Worm (Caenorhabditis elegans): ENCODE data around the gene fip-1.

The fip-1 gene

DNA sequence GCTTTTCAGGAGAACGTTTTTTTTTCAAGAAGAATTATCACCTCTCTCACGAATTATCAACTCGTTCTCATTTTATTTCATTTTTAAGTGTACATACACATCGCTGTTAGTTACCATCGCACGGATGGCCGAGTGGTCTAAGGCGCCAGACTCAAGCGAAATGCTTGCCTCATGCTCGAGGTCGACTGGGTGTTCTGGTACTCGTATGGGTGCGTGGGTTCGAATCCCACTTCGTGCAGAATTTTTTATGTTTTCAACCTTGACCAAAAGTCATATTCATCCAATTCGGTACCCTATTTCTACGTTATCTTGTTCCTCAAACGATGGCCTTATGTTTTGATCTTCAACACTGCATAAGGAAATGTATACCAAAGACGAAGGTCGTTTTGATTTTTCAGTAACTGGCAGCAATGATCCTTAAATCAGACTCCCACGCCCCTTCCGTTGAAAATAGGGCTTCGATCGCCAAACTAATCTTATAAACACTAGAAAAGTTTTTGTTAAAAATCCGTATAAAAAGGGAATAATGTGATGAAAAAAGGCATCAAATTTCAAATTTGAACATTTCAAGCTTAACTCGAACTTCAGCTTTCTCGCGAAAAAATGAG is at the start of gene fip-1 (continued):
- TF ChIP-seq mdl-1 (tag; optimal IDR thresholded peaks at IDR 0.05) (no peak), Y48G9A.11 (GFP tag; IDR thresholded peaks at IDR 0.05) (no peak; the same call in none of the 2 replicates), D1046.2 (GFP tag; IDR thresholded peaks at IDR 0.05) (0 out of 2 replicates have a peak, but pooled peaks have one; percentile 70), ceh-32 (tag; optimal IDR thresholded peaks at IDR 0.05; ENCODE audit: poor library complexity) (no peak)

DNA sequence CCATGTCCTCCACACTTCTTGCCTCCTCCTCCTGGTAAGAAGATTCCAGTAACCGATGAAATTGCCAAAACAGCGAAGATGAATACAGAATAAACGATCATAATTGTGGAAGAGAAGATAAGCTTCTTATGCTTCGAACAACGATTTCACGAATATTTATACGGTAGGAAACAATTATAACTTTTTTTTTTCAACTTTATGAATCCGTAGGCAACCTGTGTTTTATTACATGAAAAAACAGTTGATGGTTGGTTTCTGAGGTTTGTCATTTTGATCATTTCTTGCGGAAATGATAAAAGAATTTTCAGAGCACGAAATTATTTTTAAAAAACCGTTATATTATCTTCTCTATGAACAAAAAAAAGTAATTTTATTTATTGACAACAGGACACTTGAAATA is 48.7 kb upstream of the fip-1 start, which contains the start of gene fipr-16:
TSS of gene fipr-16 (minus strand) at position 101 of the 400 bp plus-strand sequence.
- no peak for TF ChIP-seq zag-1 (tag; optimal IDR thresholded peaks at IDR 0.05)
- TF ChIP-seq mdt-29 (GFP tag; IDR thresholded peaks at IDR 0.05) = no peak
- no peak for TF ChIP-seq snpc-1.2 (GFP tag; IDR thresholded peaks at IDR 0.05)

DNA sequence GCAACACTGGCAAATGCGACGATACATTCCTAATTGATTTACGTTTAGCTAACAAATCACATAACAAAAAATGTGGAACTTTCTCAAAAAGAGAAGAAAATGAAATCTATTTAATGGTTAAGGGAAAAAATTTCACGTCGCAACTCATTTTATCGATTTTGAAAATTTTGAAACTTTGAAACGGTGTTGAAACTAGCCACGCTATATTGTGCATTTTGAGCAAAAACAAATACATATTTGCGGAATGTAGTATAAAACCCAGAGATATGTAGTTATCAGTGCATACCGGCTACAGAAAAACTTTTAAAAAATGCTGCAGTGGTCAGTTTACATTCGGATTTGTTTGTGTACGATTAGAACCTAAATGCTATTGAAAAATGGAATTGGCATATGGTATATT is 45.9 kb upstream of the fip-1 start, which contains the start of gene C06E1.7:
TSS of gene C06E1.7 (minus strand) at position 101 of the 400 bp plus-strand sequence.
- TF ChIP-seq daf-8 (GFP tag; IDR thresholded peaks at IDR 0.05) = no peak

DNA sequence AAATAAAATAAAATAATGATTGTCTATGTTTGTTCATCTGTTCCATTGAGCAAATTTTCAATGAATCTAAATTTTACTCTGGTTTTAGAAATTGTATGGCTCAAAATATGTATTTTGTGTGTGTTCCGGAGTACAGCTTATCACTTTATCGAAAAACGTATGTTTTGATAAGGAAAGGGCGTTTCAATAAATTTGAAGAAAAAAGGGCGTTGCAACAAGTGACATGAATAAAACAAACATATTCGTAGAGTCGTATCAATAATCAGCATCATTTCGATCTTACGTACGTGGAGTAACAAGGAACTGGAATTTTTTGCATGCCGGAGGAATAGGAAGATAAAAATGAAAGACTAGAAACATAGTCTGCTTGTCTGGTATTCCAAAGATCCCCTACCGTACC is 45.5 kb upstream of the fip-1 start:
- TF ChIP-seq fkh-10 (GFP tag; optimal IDR thresholded peaks at IDR 0.05) (no peak), zfp-3 (GFP tag; conservative IDR thresholded peaks at IDR 0.05) (no peak), ceh-20 (GFP tag; IDR thresholded peaks at IDR 0.05) (no peak), ama-1 (optimal IDR thresholded peaks at IDR 0.05) (no peak), zag-1 (tag; optimal IDR thresholded peaks at IDR 0.05) (no peak), daf-16 (GFP tag; optimal IDR thresholded peaks at IDR 0.05) (no peak), daf-16 (tag; optimal IDR thresholded peaks at IDR 0.05) (peak; percentile 35), pqm-1 (tag; optimal IDR thresholded peaks at IDR 0.05) (peak; percentile 96), tra-1 (GFP tag; IDR thresholded peaks at IDR 0.05) (no peak), lin-39 (tag; optimal IDR thresholded peaks at IDR 0.05) (no peak), dmd-6 (GFP tag; IDR thresholded peaks at IDR 0.05) (peak; percentile 59; the same call in 1 of the 2 replicates), ZK546.5 (tag; optimal IDR thresholded peaks at IDR 0.05) (no peak), ces-1 (GFP tag; optimal IDR thresholded peaks at IDR 0.05) (no peak), ZK337.2 (GFP tag; IDR thresholded peaks at IDR 0.05) (no peak), mes-2 (tag; optimal IDR thresholded peaks at IDR 0.05; ENCODE audit: poor library complexity, severe bottlenecking) (no peak), ztf-11 (tag; optimal IDR thresholded peaks at IDR 0.05) (no peak), hlh-11 (tag; optimal IDR thresholded peaks at IDR 0.05) (peak; percentile 52), aha-1 (tag) (peak; percentile 89), nhr-76 (tag; optimal IDR thresholded peaks at IDR 0.05) (no peak), nhr-28 (tag; optimal IDR thresholded peaks at IDR 0.05) (peak; percentile 90), dpl-1 (GFP tag; optimal IDR thresholded peaks at IDR 0.05) (no peak)

DNA sequence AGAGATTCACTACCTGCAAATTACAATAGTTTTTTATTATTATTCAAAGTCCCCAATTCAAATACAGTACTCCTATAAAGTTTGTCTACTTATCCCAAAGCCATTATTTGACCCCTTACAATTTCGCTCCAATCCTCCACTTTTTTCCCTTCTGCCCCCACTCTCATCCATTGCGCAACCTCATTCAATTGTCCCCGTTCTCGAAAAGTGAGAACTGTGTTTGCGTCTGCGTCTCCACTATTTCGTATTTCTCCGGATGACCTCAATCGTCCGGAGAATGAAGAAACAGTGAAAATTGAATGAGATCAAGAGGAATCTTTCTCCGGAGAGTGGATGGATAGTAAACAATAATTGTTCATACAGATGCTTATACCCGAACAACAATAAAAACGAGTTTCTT is 42.9 kb upstream of the fip-1 start:
- TF ChIP-seq php-3 (GFP tag; IDR thresholded peaks at IDR 0.05) (no peak), aha-1 (tag) (peak; percentile 38)

DNA sequence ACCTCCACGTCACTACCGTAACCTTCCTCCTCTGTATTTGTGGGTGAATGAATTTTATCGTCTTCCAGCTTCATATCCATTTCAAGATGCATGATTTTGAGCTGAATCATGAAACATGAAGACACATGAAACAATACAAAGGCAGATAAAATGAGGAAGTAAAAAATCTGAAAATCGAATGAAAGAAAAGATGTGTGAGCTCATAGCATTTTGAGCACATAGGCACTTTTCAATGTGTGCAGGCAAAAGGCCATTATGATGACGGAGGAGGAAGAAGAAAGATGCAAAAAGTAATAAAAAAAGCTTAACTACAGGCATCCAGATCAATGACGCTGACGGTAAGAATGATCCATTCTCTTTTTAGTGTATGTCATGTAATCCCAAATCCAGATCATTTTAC is 41.8 kb upstream of the fip-1 start, which contains the start of gene ztf-30:
TSS of gene ztf-30 (minus strand) at position 101 of the 400 bp plus-strand sequence.
- TF ChIP-seq rbr-2 (tag; optimal IDR thresholded peaks at IDR 0.05) (no peak), gei-8 (GFP tag; optimal IDR thresholded peaks at IDR 0.05) (no peak)

DNA sequence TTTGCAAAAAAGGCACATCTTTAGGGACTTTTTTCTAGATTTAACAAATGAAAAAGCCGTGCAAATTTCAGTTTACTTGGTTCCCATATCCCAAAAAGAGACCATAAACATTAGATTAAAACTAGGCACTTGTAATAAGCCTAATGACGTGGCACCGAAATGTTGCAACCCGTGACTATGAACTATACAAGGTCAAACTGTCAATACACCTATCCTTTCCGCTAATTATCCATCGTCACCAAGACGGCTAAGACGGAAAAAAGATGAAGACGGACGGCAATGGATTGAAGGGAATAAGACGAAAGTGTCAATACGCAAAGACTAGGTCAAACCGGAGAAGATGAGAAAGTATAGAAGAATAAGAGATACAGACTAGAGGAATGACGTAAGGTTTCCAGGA is 40.6 kb upstream of the fip-1 start:
- TF ChIP-seq nhr-28 (tag; optimal IDR thresholded peaks at IDR 0.05) (peak; percentile 38), nhr-25 (tag; optimal IDR thresholded peaks at IDR 0.05; ENCODE audit: borderline replicate concordance, insufficient read depth) (peak; percentile 26), hlh-11 (tag; optimal IDR thresholded peaks at IDR 0.05) (peak; percentile 4), unc-62 (GFP tag; optimal IDR thresholded peaks at IDR 0.05 in 1 of 2) (peak in 1 of 2 experiments; percentile 50), unc-62 (tag; optimal IDR thresholded peaks at IDR 0.05) (no peak), zfp-3 (GFP tag; conservative IDR thresholded peaks at IDR 0.05) (no peak), aly-2 (tag; optimal IDR thresholded peaks at IDR 0.05) (no peak), aha-1 (tag) (peak; percentile 1)
